Fruit fly (Drosophila melanogaster) whole organism, wandering third instar larva: ENCODE data around the gene lap.

Experiments
- Abd-B ChIP-seq: fragments of >200 bp; optimal IDR thresholded peaks from 2 replicates; lab custom pipeline; 2017; ENCODE audit warnings: missing biosample characterization, missing genetic modification characterization
- CG32264 ChIP-seq: fragments of 200-800 bp; sonication (Bioruptor generic); optimal IDR thresholded peaks from 2 replicates; lab custom pipeline; 2016; ENCODE audit warnings: missing biosample characterization, missing genetic modification characterization
- CG9705 ChIP-seq: fragments of 200-800 bp; sonication (Bioruptor generic); optimal IDR thresholded peaks from 2 replicates; lab custom pipeline; 2018; ENCODE audit warnings: missing biosample characterization, mild to moderate bottlenecking, missing genetic modification characterization
- CrebA ChIP-seq: fragments of 200-800 bp; sonication (Bioruptor generic); optimal IDR thresholded peaks from 2 replicates; lab custom pipeline; 2016; ENCODE audit warnings: missing biosample characterization, mild to moderate bottlenecking, missing genetic modification characterization, borderline replicate concordance
- Dfd ChIP-seq: fragments of >200 bp; optimal IDR thresholded peaks from 2 replicates; lab custom pipeline; 2017; ENCODE audit warnings: missing biosample characterization, missing genetic modification characterization
- Dif ChIP-seq: fragments of 200-275, 200-300 bp; sonication (Bioruptor generic); optimal IDR thresholded peaks from 2 replicates; lab custom pipeline; 2018; ENCODE audit warnings: missing biosample characterization, missing genetic modification characterization; ENCODE audit not compliant: partially characterized antibody
- Hnf4 ChIP-seq: fragments of 200-800 bp; sonication (Bioruptor generic); optimal IDR thresholded peaks from 2 replicates; lab custom pipeline; 2016; ENCODE audit warnings: missing biosample characterization, mild to moderate bottlenecking, missing genetic modification characterization
- Hr78 ChIP-seq: fragments of >200 bp; optimal IDR thresholded peaks from 2 replicates; lab custom pipeline; 2017; ENCODE audit warnings: missing biosample characterization, missing genetic modification characterization
- Jra ChIP-seq: sonication (Bioruptor generic); optimal IDR thresholded peaks from 2 replicates; lab custom pipeline; 2016; ENCODE audit warnings: missing biosample characterization, missing genetic modification characterization
- Mio ChIP-seq: sonication (Bioruptor generic); optimal IDR thresholded peaks from 2 replicates; lab custom pipeline; 2016; ENCODE audit warnings: missing biosample characterization, missing genetic modification characterization
- N ChIP-seq: fragments of >200 bp; optimal IDR thresholded peaks from 2 replicates; lab custom pipeline; 2018; ENCODE audit warnings: missing biosample characterization, missing external identifiers, missing genetic modification characterization
- OdsH ChIP-seq: fragments of 200-800 bp; sonication (Bioruptor generic); optimal IDR thresholded peaks from 2 replicates; lab custom pipeline; 2016; ENCODE audit warnings: missing biosample characterization, mild to moderate bottlenecking, missing genetic modification characterization
- Rel ChIP-seq, 2 experiments: fragments of 200-800 bp; sonication (Bioruptor generic) in 1 of 2; optimal IDR thresholded peaks; 2 replicates in 1 of 2; 3 replicates in 1 of 2; lab custom pipeline; 2016 to 2019; ENCODE audit warnings: mild to moderate bottlenecking in 2 of 2, missing biosample characterization in 2 of 2, missing genetic modification characterization in 2 of 2, moderate library complexity in 1 of 2
- Sp1 ChIP-seq: fragments of 200-800 bp; sonication (Bioruptor generic); optimal IDR thresholded peaks from 3 replicates; lab custom pipeline; 2019; ENCODE audit warnings: missing biosample characterization, mild to moderate bottlenecking, missing genetic modification characterization, moderate library complexity
- Vsx2 ChIP-seq: fragments of 200-300, 225-300 bp; sonication (Bioruptor generic); optimal IDR thresholded peaks from 2 replicates; lab custom pipeline; 2018; ENCODE audit warnings: missing biosample characterization, missing genetic modification characterization; ENCODE audit not compliant: partially characterized antibody
- br ChIP-seq: fragments of 200-800 bp; sonication (Bioruptor generic); optimal IDR thresholded peaks from 2 replicates; lab custom pipeline; 2016; ENCODE audit warnings: missing biosample characterization, missing genetic modification characterization
- brk ChIP-seq: fragments of 200-800 bp; sonication (Bioruptor generic); optimal IDR thresholded peaks from 2 replicates; lab custom pipeline; 2016; ENCODE audit warnings: missing biosample characterization, mild to moderate bottlenecking, missing genetic modification characterization
- dl ChIP-seq, 2 experiments: fragments of 175-275, 200-275 bp in 1 of 2; fragments of 200-275 bp in 1 of 2; sonication (Bioruptor generic); optimal IDR thresholded peaks; lab custom pipeline; 2018; ENCODE audit warnings: mild to moderate bottlenecking in 2 of 2, missing biosample characterization in 2 of 2, missing genetic modification characterization in 2 of 2, moderate library complexity in 2 of 2; ENCODE audit not compliant: partially characterized antibody in 2 of 2, insufficient read depth in 1 of 2
- dsf ChIP-seq: sonication (Bioruptor generic); optimal IDR thresholded peaks from 2 replicates; lab custom pipeline; 2016; ENCODE audit warnings: missing biosample characterization, missing genetic modification characterization, borderline replicate concordance
- ey ChIP-seq: fragments of 200-800 bp; sonication (Bioruptor generic); optimal IDR thresholded peaks from 2 replicates; lab custom pipeline; 2016; ENCODE audit warnings: missing biosample characterization, missing genetic modification characterization
- foxo ChIP-seq, 2 experiments: fragments of 200-800 bp; sonication (Bioruptor generic); optimal IDR thresholded peaks; 2 replicates in 1 of 2; 3 replicates in 1 of 2; lab custom pipeline; 2016 to 2017; ENCODE audit warnings: missing biosample characterization in 2 of 2, missing genetic modification characterization in 2 of 2
- fru ChIP-seq: fragments of 200-800 bp; sonication (Bioruptor generic); optimal IDR thresholded peaks from 3 replicates; lab custom pipeline; 2016; ENCODE audit warnings: missing biosample characterization, mild to moderate bottlenecking, missing genetic modification characterization
- h ChIP-seq: fragments of 200-800 bp; sonication (Bioruptor generic); optimal IDR thresholded peaks from 3 replicates; lab custom pipeline; 2016; ENCODE audit warnings: missing biosample characterization, mild to moderate bottlenecking, missing genetic modification characterization
- jim ChIP-seq: fragments of 175-275, 200-325 bp; sonication (Bioruptor generic); optimal IDR thresholded peaks from 2 replicates; lab custom pipeline; 2016; ENCODE audit warnings: missing biosample characterization, mild to moderate bottlenecking, missing genetic modification characterization
- lola ChIP-seq: fragments of >200 bp; optimal IDR thresholded peaks from 2 replicates; lab custom pipeline; 2017; ENCODE audit warnings: missing biosample characterization, missing genetic modification characterization
- rgr ChIP-seq: fragments of 200-800 bp; sonication (Bioruptor generic); optimal IDR thresholded peaks from 3 replicates; lab custom pipeline; 2016; ENCODE audit warnings: missing biosample characterization, mild to moderate bottlenecking, missing genetic modification characterization
- sage ChIP-seq: fragments of 200-800 bp; sonication (Bioruptor generic); optimal IDR thresholded peaks from 2 replicates; lab custom pipeline; 2016; ENCODE audit warnings: missing biosample characterization, mild to moderate bottlenecking, missing genetic modification characterization
- usp ChIP-seq: fragments of >200 bp; optimal IDR thresholded peaks from 2 replicates; lab custom pipeline; 2017; ENCODE audit warnings: missing biosample characterization, missing genetic modification characterization
- woc ChIP-seq: sonication (Bioruptor generic); optimal IDR thresholded peaks from 2 replicates; lab custom pipeline; 2016; ENCODE audit warnings: missing biosample characterization, mild to moderate bottlenecking, missing genetic modification characterization

The lap gene

DNA sequence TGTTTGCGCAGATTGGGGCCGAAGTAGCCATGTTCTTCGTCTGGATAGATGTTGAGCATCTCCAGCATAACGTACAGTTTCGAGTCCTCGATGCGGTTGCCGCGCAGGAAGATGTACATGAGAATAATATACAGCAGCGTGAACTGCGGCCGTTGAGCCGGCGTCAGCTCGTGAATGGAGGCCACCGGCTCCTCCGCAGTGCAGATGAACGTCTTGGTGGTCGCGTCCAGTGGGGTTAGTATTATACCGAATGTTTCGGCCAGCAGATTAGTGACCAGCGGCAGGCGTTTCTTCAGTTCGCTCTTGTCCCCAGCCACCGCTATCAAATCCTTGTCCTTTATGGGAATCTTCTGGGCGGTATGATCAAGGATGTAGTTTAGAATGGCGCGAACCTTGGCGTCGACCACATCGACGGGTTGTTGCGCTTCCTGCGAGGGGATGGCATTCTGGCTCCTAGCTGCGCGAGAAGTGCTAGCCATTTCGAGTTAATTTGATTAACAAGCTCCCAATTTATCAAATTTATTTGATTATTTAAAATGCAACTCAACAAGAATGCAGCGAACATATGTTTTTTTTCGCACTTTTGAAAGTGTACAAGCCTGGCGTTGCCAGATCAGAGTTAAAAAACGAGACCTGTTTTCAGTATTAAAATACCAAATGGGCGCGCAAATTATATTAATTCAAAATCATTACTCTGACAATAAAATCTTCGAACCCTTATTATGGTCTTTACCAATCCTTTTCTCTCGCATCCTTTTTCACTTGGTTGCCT is 32.0 kb upstream of the lap start, which contains the start of gene MAGE:
MAGE (minus strand) TSS at position 595 of the 772 bp plus-strand sequence.
- TF ChIP-seq dsf (GFP tag; lab: Kevin White, UChicago) (no peak), Vsx2 (GFP tag; lab: Kevin White, UChicago) (peak; percentile 22)

dm6 chr3R:7157102-7157501 is 29.7 kb upstream of the lap start:
- no peak for TF ChIP-seq sage (GFP tag; lab: Kevin White, UChicago)
- no peak for TF ChIP-seq jim

DNA sequence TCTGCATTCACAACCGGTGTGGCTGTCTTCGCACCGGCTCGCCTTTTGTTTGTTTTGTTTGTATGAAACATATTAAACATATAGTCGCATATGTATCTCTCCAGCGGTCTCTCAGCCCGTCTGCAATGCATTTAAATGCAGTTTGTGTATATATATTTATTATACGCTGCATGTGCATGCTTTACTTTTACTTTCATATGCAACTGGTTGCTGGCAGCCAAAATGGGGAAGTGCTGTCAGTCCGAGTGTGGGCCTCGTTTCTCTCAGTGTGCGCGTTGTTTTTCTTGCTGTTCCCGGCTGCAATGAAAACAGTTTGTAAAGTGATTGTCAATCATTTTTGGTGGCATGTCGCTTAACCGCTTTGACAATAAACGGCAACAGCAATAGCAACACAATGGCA is 27.2 kb upstream of the lap start:
- TF ChIP-seq Dfd (GFP tag; lab: Kevin White, UChicago), result no peak
- no peak for TF ChIP-seq Vsx2 (GFP tag; lab: Kevin White, UChicago)
- TF ChIP-seq CG9705 (GFP tag; lab: Kevin White, UChicago), result no peak
- no peak for TF ChIP-seq fru
- TF ChIP-seq OdsH (GFP tag; lab: Kevin White, UChicago), result no peak
- no peak for TF ChIP-seq Hnf4 (GFP tag; lab: Kevin White, UChicago)
- TF ChIP-seq usp, result no peak
- TF ChIP-seq Sp1 (GFP tag; lab: Kevin White, UChicago), result no peak
- TF ChIP-seq CG32264, result no peak
- no peak for TF ChIP-seq lola (GFP tag; lab: Kevin White, UChicago)
- TF ChIP-seq dl (GFP tag; optimal IDR thresholded peaks at IDR 0.05; lab: Kevin White, UChicago; ENCODE audit: insufficient read depth in 1 of 2, partially characterized antibody in 2 of 2), result no peak
- TF ChIP-seq dsf (GFP tag; lab: Kevin White, UChicago), result no peak
- TF ChIP-seq Abd-B (GFP tag; lab: Kevin White, UChicago), result no peak
- TF ChIP-seq Dif (GFP tag; lab: Kevin White, UChicago), result no peak
- TF ChIP-seq N, result no peak

dm6 chr3R:7162356-7163289 is 24.2 kb upstream of the lap start, which contains the start of gene sas:
sas (plus strand) TSS chr3R:7162808.
- TF ChIP-seq CrebA (GFP tag; lab: Kevin White, UChicago), result peak; percentile 62
- peak in 1 of 2 experiments; percentile 58 for TF ChIP-seq dl (GFP tag; optimal IDR thresholded peaks at IDR 0.05; lab: Kevin White, UChicago; ENCODE audit: insufficient read depth in 1 of 2, partially characterized antibody in 2 of 2)
- no peak for TF ChIP-seq brk (GFP tag; lab: Kevin White, UChicago)
- peak; percentile 32 for TF ChIP-seq Dif (GFP tag; lab: Kevin White, UChicago)
- TF ChIP-seq Abd-B (GFP tag; lab: Kevin White, UChicago), result no peak
- no peak for TF ChIP-seq Mio
- TF ChIP-seq Vsx2 (GFP tag; lab: Kevin White, UChicago), result peak; percentile 69
- TF ChIP-seq Hnf4 (GFP tag; lab: Kevin White, UChicago), result no peak
- TF ChIP-seq br (GFP tag; lab: Kevin White, UChicago), result peak; percentile 9
- no peak for TF ChIP-seq Rel (GFP tag; optimal IDR thresholded peaks at IDR 0.05; lab: Kevin White, UChicago)
- peak; percentile 13 for TF ChIP-seq Rel (tag; optimal IDR thresholded peaks at IDR 0.05; lab: Kevin White, UChicago)
- TF ChIP-seq Sp1 (GFP tag; lab: Kevin White, UChicago), result peak; percentile 22
- TF ChIP-seq h (GFP tag; lab: Kevin White, UChicago), result peak; percentile 2
- peak; percentile 18 for TF ChIP-seq fru
- TF ChIP-seq N, result no peak

DNA sequence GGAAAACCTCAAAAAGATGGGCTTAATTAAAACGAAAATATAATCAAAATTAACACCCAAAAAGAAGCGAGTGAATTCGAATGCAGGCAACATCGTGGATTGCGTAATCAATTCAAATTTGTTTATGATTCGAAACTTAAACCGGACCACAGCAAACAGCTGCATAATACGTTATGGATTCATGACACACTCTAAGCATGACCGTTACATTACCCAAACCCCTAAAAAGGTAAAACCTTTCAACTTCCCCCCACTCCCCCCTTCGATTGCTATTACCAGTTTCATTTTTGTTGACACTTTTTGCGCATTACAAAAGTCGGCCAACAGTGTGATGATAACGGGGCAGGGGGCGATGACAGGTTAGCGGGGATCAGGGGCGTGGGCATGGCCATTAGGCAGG is 16.9 kb upstream of the lap start:
- TF ChIP-seq CrebA (GFP tag; lab: Kevin White, UChicago) (no peak), woc (no peak), N (no peak), CG32264 (no peak), Mio (no peak), Dif (GFP tag; lab: Kevin White, UChicago) (no peak), ey (GFP tag; lab: Kevin White, UChicago) (no peak), Jra (no peak), rgr (no peak), foxo (GFP tag; optimal IDR thresholded peaks at IDR 0.05; lab: Kevin White, UChicago) (no peak), Hr78 (GFP tag; lab: Kevin White, UChicago) (no peak), fru (no peak)
